Fruit fly (Drosophila melanogaster) whole organism, adult: ENCODE measurements around the gene papi.

Source experiments
- CG11617 ChIP-seq: fragments of 200-800 bp; sonication (Bioruptor generic); optimal IDR thresholded peaks from 2 replicates; lab custom pipeline; 2017; ENCODE audit warnings: mild to moderate bottlenecking, missing biosample characterization, missing genetic modification reagents, missing genetic modification characterization
- CG12768 ChIP-seq: fragments of 200-800 bp; sonication (Bioruptor generic); optimal IDR thresholded peaks from 2 replicates; lab custom pipeline; 2017; ENCODE audit warnings: missing biosample characterization, missing genetic modification characterization, mild to moderate bottlenecking, moderate library complexity, missing genetic modification reagents
- CG1620 ChIP-seq: fragments of 200-800 bp; sonication (Bioruptor generic); optimal IDR thresholded peaks from 2 replicates; lab custom pipeline; 2016; ENCODE audit warnings: missing biosample characterization, missing genetic modification characterization
- CG33017 ChIP-seq: fragments of 200-800 bp; sonication (Bioruptor generic); optimal IDR thresholded peaks from 2 replicates; lab custom pipeline; 2018; ENCODE audit warnings: missing biosample characterization, mild to moderate bottlenecking, missing genetic modification characterization, moderate library complexity
- CG7101 ChIP-seq: fragments of 200-800 bp; sonication (Bioruptor generic); optimal IDR thresholded peaks from 2 replicates; lab custom pipeline; 2018; ENCODE audit warnings: missing biosample characterization, mild to moderate bottlenecking, missing genetic modification characterization, moderate library complexity
- Crg-1 ChIP-seq: fragments of 200-800 bp; sonication (Bioruptor generic); optimal IDR thresholded peaks from 2 replicates; lab custom pipeline; 2016; ENCODE audit warnings: missing biosample characterization, missing genetic modification characterization
- kay ChIP-seq: fragments of 200-800 bp; sonication (Bioruptor generic); peaks from one replicate; lab custom pipeline; 2016; ENCODE audit warnings: missing biosample characterization, missing genetic modification characterization, borderline replicate concordance
- ovo ChIP-seq: fragments of 200-800 bp; sonication (Bioruptor generic); optimal IDR thresholded peaks from 2 replicates; lab custom pipeline; 2016; ENCODE audit warnings: missing biosample characterization, missing genetic modification characterization
- tj ChIP-seq: fragments of 200-800 bp; sonication (Bioruptor generic); optimal IDR thresholded peaks from 3 replicates; lab custom pipeline; 2017; ENCODE audit warnings: missing biosample characterization, mild to moderate bottlenecking, missing genetic modification characterization, moderate library complexity

- TF ChIP-seq CG7101 (tag; lab: Kevin White, UChicago) (no peak), kay (GFP tag; lab: Kevin White, UChicago) (no peak), CG12768 (no peak), Crg-1 (no peak), CG33017 (tag; lab: Kevin White, UChicago) (no peak), CG11617 (GFP tag; lab: Kevin White, UChicago) (no peak), CG1620 (GFP tag; lab: Kevin White, UChicago) (no peak), ovo (GFP tag; lab: Kevin White, UChicago) (no peak), tj (GFP tag; lab: Kevin White, UChicago) (no peak)
Observed at dm6 chr2L:2173191-2173590, 47.4 kb upstream of the papi start.
